Worm (Caenorhabditis elegans) whole organism, mixed stage, embryonic: Measurements from ENCODE around the gene tric-1B.2.

ENCODE experiments used
- ces-1 ChIP-seq: fragments of 150-350 bp; optimal IDR thresholded peaks from 2 replicates; lab custom pipeline; 2014; ENCODE audit warnings: missing biosample characterization, missing genetic modification reagents, missing genetic modification characterization
- elt-3 ChIP-seq: fragments of 150-350 bp; optimal IDR thresholded peaks from 2 replicates; lab custom pipeline; 2014; ENCODE audit warnings: missing biosample characterization, missing genetic modification characterization
- lin-13 ChIP-seq: fragments of 150-350 bp; optimal IDR thresholded peaks from 2 replicates; lab custom pipeline; 2014; ENCODE audit warnings: missing biosample characterization, missing genetic modification characterization
- mls-2 ChIP-seq: sonication (generic microtip); optimal IDR thresholded peaks from 2 replicates; lab custom pipeline; 2016; ENCODE audit warnings: mild to moderate bottlenecking, missing genetic modification characterization, moderate library complexity, missing compliant biosample characterization
- nhr-12 ChIP-seq: fragments of 150-350 bp; optimal IDR thresholded peaks from 2 replicates; lab custom pipeline; 2014; ENCODE audit warnings: missing biosample characterization, missing genetic modification characterization
- nhr-237 ChIP-seq: fragments of 150-350 bp; optimal IDR thresholded peaks from 2 replicates; lab custom pipeline; 2014; ENCODE audit warnings: missing biosample characterization, missing genetic modification characterization
- nhr-76 ChIP-seq: sonication (generic microtip); optimal IDR thresholded peaks from 2 replicates; lab custom pipeline; 2017; ENCODE audit warnings: missing biosample characterization, missing genetic modification characterization
- sem-2 ChIP-seq: fragments of 200-800 bp; sonication (Bioruptor generic); optimal IDR thresholded peaks from 2 replicates; lab custom pipeline; 2018; ENCODE audit warnings: mild to moderate bottlenecking, missing genetic modification characterization, missing compliant biosample characterization
- snpc-4 ChIP-seq: fragments of 150-350 bp; optimal IDR thresholded peaks from 2 replicates; lab custom pipeline; 2014; ENCODE audit warnings: missing biosample characterization, missing genetic modification characterization
- sptf-1 ChIP-seq: sonication (generic microtip); optimal IDR thresholded peaks from 2 replicates; lab custom pipeline; 2017; ENCODE audit warnings: mild to moderate bottlenecking, missing genetic modification characterization, moderate library complexity, missing compliant biosample characterization
- unc-62 ChIP-seq: fragments of 150-350 bp; optimal IDR thresholded peaks from 2 replicates; lab custom pipeline; 2014; ENCODE audit warnings: missing biosample characterization, missing genetic modification reagents, missing genetic modification characterization
- zip-8 ChIP-seq: fragments of 150-350 bp; optimal IDR thresholded peaks from 2 replicates; lab custom pipeline; 2014; ENCODE audit warnings: missing biosample characterization, missing genetic modification characterization
- ztf-11 ChIP-seq: fragments of 150-350 bp; optimal IDR thresholded peaks from 2 replicates; lab custom pipeline; 2014; ENCODE audit warnings: missing biosample characterization, missing genetic modification characterization

DNA sequence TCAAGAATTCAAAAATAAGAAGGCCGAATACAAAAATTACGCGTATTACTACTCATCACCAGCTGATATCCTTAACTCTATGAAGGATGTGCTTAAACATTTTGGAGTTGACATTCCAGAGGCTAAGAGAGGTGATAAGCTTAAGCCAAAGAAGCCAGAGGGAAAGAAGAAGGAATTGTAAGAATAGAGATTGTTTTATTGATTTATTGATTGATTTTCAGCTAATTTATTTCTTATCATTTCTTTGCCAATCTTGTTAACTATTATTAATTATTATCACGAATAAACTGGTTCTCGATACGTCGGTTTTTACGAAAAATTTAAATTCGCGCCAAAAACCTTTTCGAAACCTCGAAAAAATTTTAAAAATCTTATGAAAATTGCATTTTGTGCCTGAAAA, 37.4 kb downstream of the tric-1B.2 start:
- TF ChIP-seq snpc-4 (tag; lab: Kevin White, UChicago), result no peak
- TF ChIP-seq sptf-1 (tag; lab: Kevin White, UChicago), result no peak
- TF ChIP-seq nhr-12, result no peak
- TF ChIP-seq sem-2 (GFP tag; lab: Kevin White, UChicago), result no peak
- no peak for TF ChIP-seq mls-2 (tag; lab: Kevin White, UChicago)
- no peak for TF ChIP-seq unc-62
- TF ChIP-seq nhr-237 (tag; lab: Kevin White, UChicago), result no peak
- TF ChIP-seq nhr-76, result no peak
- TF ChIP-seq ces-1, result no peak
- TF ChIP-seq lin-13, result no peak
- no peak for TF ChIP-seq elt-3 (tag; lab: Kevin White, UChicago)
- TF ChIP-seq ztf-11 (tag; lab: Kevin White, UChicago), result no peak
- TF ChIP-seq zip-8, result no peak
